Fruit fly (Drosophila melanogaster): ENCODE measurements around the gene Klp98A.

Klp98A gene

dm6 chr3R:27553921-27554320 is 5.0 kb downstream of the Klp98A start (continued):
- TF ChIP-seq CG17912 (GFP tag; optimal IDR thresholded peaks at IDR 0.05) = no peak
- 0 out of 2 replicates have a peak, but pooled peaks have one; percentile 31 for TF ChIP-seq aop (GFP tag; IDR thresholded peaks at IDR 0.05)
- TF ChIP-seq CG3163 (GFP tag; optimal IDR thresholded peaks at IDR 0.05) = no peak
- TF ChIP-seq esg (GFP tag; conservative IDR thresholded peaks at IDR 0.05) = peak; percentile 26; the same call in 1 of the 2 replicates
- TF ChIP-seq CG4404 (GFP tag; IDR thresholded peaks at IDR 0.05) = peak; percentile 45; the same call in 1 of the 2 replicates
- peak; percentile 28 for TF ChIP-seq CG13775 (GFP tag; optimal IDR thresholded peaks at IDR 0.05)
- TF ChIP-seq CG10565 (GFP tag; optimal IDR thresholded peaks at IDR 0.05) = no peak
- TF ChIP-seq Lpt (GFP tag; optimal IDR thresholded peaks at IDR 0.05) = no peak
- no peak for TF ChIP-seq CrebB (tag; optimal IDR thresholded peaks at IDR 0.05)
- TF ChIP-seq sens-2 (GFP tag; IDR thresholded peaks at IDR 0.05) = no peak
- TF ChIP-seq CG15479 (GFP tag; optimal IDR thresholded peaks at IDR 0.05) = no peak
- TF ChIP-seq wor (GFP tag; IDR thresholded peaks at IDR 0.05) = no peak
- no peak for TF ChIP-seq stc (GFP tag; IDR thresholded peaks at IDR 0.05)
- TF ChIP-seq CG33213 (GFP tag; optimal IDR thresholded peaks at IDR 0.05) = no peak
- TF ChIP-seq CG7745 (tag; optimal IDR thresholded peaks at IDR 0.05) = no peak
- TF ChIP-seq CG17612 (GFP tag; IDR thresholded peaks at IDR 0.05) = no peak
- TF ChIP-seq CG1024 (GFP tag; IDR thresholded peaks at IDR 0.05) = 0 out of 2 replicates have a peak, but pooled peaks have one; percentile 26
- 0 out of 3 replicates have a peak, but pooled peaks have one; percentile 32 for TF ChIP-seq Aef1 (GFP tag; IDR thresholded peaks at IDR 0.05)
- TF ChIP-seq CG30020 (tag; optimal IDR thresholded peaks at IDR 0.05) = no peak
- no peak for TF ChIP-seq CG8290 (GFP tag; optimal IDR thresholded peaks at IDR 0.05)
- no peak for TF ChIP-seq CG8290 (tag; optimal IDR thresholded peaks at IDR 0.05)
- no peak for TF ChIP-seq her (GFP tag; optimal IDR thresholded peaks at IDR 0.05)
- peak; percentile 52 for TF ChIP-seq CG13424 (tag; optimal IDR thresholded peaks at IDR 0.05)
- peak; percentile 13 for TF ChIP-seq Side (GFP tag; optimal IDR thresholded peaks at IDR 0.05)
- TF ChIP-seq odd (GFP tag; optimal IDR thresholded peaks at IDR 0.05) = no peak
- TF ChIP-seq chm (GFP tag; IDR thresholded peaks at IDR 0.05) = 0 out of 2 replicates have a peak, but pooled peaks have one; percentile 21
- TF ChIP-seq CG2199 (GFP tag; IDR thresholded peaks at IDR 0.05) = no peak
- no peak for TF ChIP-seq NC2β (GFP tag; optimal IDR thresholded peaks at IDR 0.05)
- no peak for TF ChIP-seq dimm (GFP tag; IDR thresholded peaks at IDR 0.05)
- TF ChIP-seq Ssrp (tag; optimal IDR thresholded peaks at IDR 0.05) = peak; percentile 54
- TF ChIP-seq Dref (GFP tag; IDR thresholded peaks at IDR 0.05) = no peak
- no peak for TF ChIP-seq cas (GFP tag; IDR thresholded peaks at IDR 0.05)
- TF ChIP-seq shn (GFP tag; optimal IDR thresholded peaks at IDR 0.05) = no peak
- no peak for TF ChIP-seq MTF-1 (GFP tag; optimal IDR thresholded peaks at IDR 0.05; ENCODE audit: borderline replicate concordance)
- no peak for TF ChIP-seq Dip3 (GFP tag; optimal IDR thresholded peaks at IDR 0.05)
- TF ChIP-seq CG11696 (GFP tag; IDR thresholded peaks at IDR 0.05) = no peak
- TF ChIP-seq yki (optimal IDR thresholded peaks at IDR 0.05) = no peak
- peak; percentile 17 for TF ChIP-seq CG12219 (GFP tag; optimal IDR thresholded peaks at IDR 0.05)
- no peak for TF ChIP-seq CG14965 (GFP tag; optimal IDR thresholded peaks at IDR 0.05; ENCODE audit: borderline replicate concordance)
- no peak for TF ChIP-seq lab (GFP tag; optimal IDR thresholded peaks at IDR 0.05)
- no peak for TF ChIP-seq HLH4C (GFP tag; IDR thresholded peaks at IDR 0.05; ENCODE audit: partially characterized antibody)
- no peak for TF ChIP-seq Dfd (GFP tag; optimal IDR thresholded peaks at IDR 0.05)
- TF ChIP-seq Asciz (GFP tag; optimal IDR thresholded peaks at IDR 0.05) = peak; percentile 67
- TF ChIP-seq CG8089 (GFP tag; optimal IDR thresholded peaks at IDR 0.05) = no peak
- TF ChIP-seq CG30403 (GFP tag; optimal IDR thresholded peaks at IDR 0.05) = peak; percentile 58
- TF ChIP-seq Tbp (GFP tag; optimal IDR thresholded peaks at IDR 0.05) = no peak
- peak; percentile 18 for TF ChIP-seq jing (GFP tag; optimal IDR thresholded peaks at IDR 0.05)
- no peak for TF ChIP-seq CG31388 (GFP tag; optimal IDR thresholded peaks at IDR 0.05)
- TF ChIP-seq pita (GFP tag; optimal IDR thresholded peaks at IDR 0.05) = no peak
- TF ChIP-seq CG34422 (GFP tag; IDR thresholded peaks at IDR 0.05) = no peak
- peak; percentile 22 for TF ChIP-seq NfI (GFP tag; optimal IDR thresholded peaks at IDR 0.05)
- no peak for TF ChIP-seq CTCF (GFP tag; optimal IDR thresholded peaks at IDR 0.05)
- no peak for TF ChIP-seq HLH54F (GFP tag; optimal IDR thresholded peaks at IDR 0.05)
- TF ChIP-seq dmrt99B (tag; optimal IDR thresholded peaks at IDR 0.05) = no peak
